Worm (Caenorhabditis elegans) whole organism, L4 larva: Measurements from ENCODE around the gene C44B7.11.

Experiments
- F26F4.8 ChIP-seq: fragments of 200-800 bp; sonication (Bioruptor generic); conservative IDR thresholded peaks from 2 replicates; pipeline ENCODE4 v1.3.6; 2022; ENCODE audit warnings: missing genetic modification characterization, missing compliant biosample characterization
- F37D6.2 ChIP-seq: sonication (generic microtip); optimal IDR thresholded peaks from 2 replicates; lab custom pipeline; 2016; ENCODE audit warnings: mild to moderate bottlenecking, missing genetic modification characterization, missing compliant biosample characterization
- Y105C5A.15 ChIP-seq: fragments of 200-800 bp; sonication (Bioruptor generic); IDR thresholded peaks from 2 replicates; pipeline ENCODE4 v1.3.6; 2022; ENCODE audit warnings: missing genetic modification characterization, missing compliant biosample characterization
- ama-1 ChIP-seq: fragments of 150-350 bp; optimal IDR thresholded peaks from 2 replicates; lab custom pipeline; 2014; ENCODE audit warnings: inconsistent platforms, mixed read lengths
- ceh-20 ChIP-seq: fragments of 200-800 bp; sonication (Bioruptor generic); IDR thresholded peaks from 2 replicates; pipeline ENCODE4 v1.3.6; 2022; ENCODE audit warnings: missing genetic modification reagents, missing genetic modification characterization, missing compliant biosample characterization
- ceh-32 ChIP-seq: sonication (generic microtip); optimal IDR thresholded peaks from 2 replicates; lab custom pipeline; 2016; ENCODE audit warnings: mild to moderate bottlenecking, missing genetic modification characterization, missing compliant biosample characterization; ENCODE audit not compliant: poor library complexity
- ceh-62 ChIP-seq: sonication (generic microtip); optimal IDR thresholded peaks from 2 replicates; lab custom pipeline; 2017; ENCODE audit warnings: missing biosample characterization, missing genetic modification characterization
- ceh-82 ChIP-seq: sonication (generic microtip); optimal IDR thresholded peaks from 2 replicates; lab custom pipeline; 2017; ENCODE audit warnings: missing biosample characterization, missing genetic modification characterization
- ces-1 ChIP-seq: fragments of 150-350 bp; sonication (generic microtip); optimal IDR thresholded peaks from 4 replicates; lab custom pipeline; 2014; ENCODE audit warnings: missing biosample characterization, missing genetic modification reagents, missing genetic modification characterization
- daf-16 ChIP-seq, 3 experiments: sonication (generic microtip); optimal IDR thresholded peaks; 2 replicates each; lab custom pipeline; 2016 to 2017; ENCODE audit warnings: missing genetic modification characterization in 3 of 3, missing genetic modification reagents in 3 of 3, mild to moderate bottlenecking in 2 of 3, missing compliant biosample characterization in 2 of 3, missing biosample characterization in 1 of 3, moderate library complexity in 1 of 3
- daf-8 ChIP-seq: fragments of 200-800 bp; sonication (Bioruptor generic); IDR thresholded peaks from 2 replicates; pipeline ENCODE4 v1.3.6; 2022; ENCODE audit warnings: missing genetic modification characterization, missing compliant biosample characterization
- dmd-6 ChIP-seq: fragments of 200-800 bp; sonication (Bioruptor generic); IDR thresholded peaks from 2 replicates; pipeline ENCODE4 v1.3.6; 2022; ENCODE audit warnings: missing genetic modification reagents, missing genetic modification characterization, missing compliant biosample characterization
- dmd-9 ChIP-seq: fragments of 200-800 bp; sonication (Bioruptor generic); IDR thresholded peaks from 2 replicates; pipeline ENCODE4 v1.3.6; 2022; ENCODE audit warnings: missing genetic modification reagents, missing genetic modification characterization, missing compliant biosample characterization
- duxl-1 ChIP-seq: sonication (generic microtip); optimal IDR thresholded peaks from 2 replicates; lab custom pipeline; 2016; ENCODE audit warnings: mild to moderate bottlenecking, missing genetic modification characterization, moderate library complexity, missing compliant biosample characterization; ENCODE audit not compliant: poor library complexity
- dve-1 ChIP-seq: sonication (generic microtip); optimal IDR thresholded peaks from 2 replicates; lab custom pipeline; 2017; ENCODE audit warnings: antibody characterized with exemption, mild to moderate bottlenecking, missing genetic modification characterization, missing compliant biosample characterization; ENCODE audit not compliant: insufficient read depth
- egl-27 ChIP-seq: sonication (generic microtip); optimal IDR thresholded peaks from 3 replicates; lab custom pipeline; 2017; ENCODE audit warnings: missing biosample characterization, missing genetic modification reagents, missing genetic modification characterization
- hlh-11 ChIP-seq: fragments of 200-800 bp; sonication (Bioruptor generic); optimal IDR thresholded peaks from 2 replicates; lab custom pipeline; 2018; ENCODE audit warnings: mild to moderate bottlenecking, missing genetic modification characterization, missing compliant biosample characterization
- hlh-30 ChIP-seq: sonication (generic microtip); optimal IDR thresholded peaks from 2 replicates; lab custom pipeline; 2017; ENCODE audit warnings: antibody characterized with exemption, mild to moderate bottlenecking, missing genetic modification characterization, missing compliant biosample characterization; ENCODE audit not compliant: insufficient read depth
- hmg-1.1 ChIP-seq: fragments of 200-800 bp; sonication (Bioruptor generic); IDR thresholded peaks from 2 replicates; pipeline ENCODE4 v1.3.6; 2022; ENCODE audit warnings: missing genetic modification reagents, missing genetic modification characterization, missing compliant biosample characterization
- jun-1 ChIP-seq: fragments of 150-350 bp; optimal IDR thresholded peaks from 2 replicates; lab custom pipeline; 2014; ENCODE audit warnings: missing biosample characterization, missing genetic modification reagents, missing genetic modification characterization
- lin-13 ChIP-seq: fragments of 150-350 bp; optimal IDR thresholded peaks from 2 replicates; lab custom pipeline; 2014; ENCODE audit warnings: missing biosample characterization, missing genetic modification reagents, missing genetic modification characterization
- lin-29 ChIP-seq: fragments of 200-800 bp; sonication (Bioruptor generic); IDR thresholded peaks from 2 replicates; pipeline ENCODE4 v1.3.6; 2022; ENCODE audit warnings: missing genetic modification reagents, missing genetic modification characterization, missing compliant biosample characterization
- lin-39 ChIP-seq: fragments of 150-350 bp; optimal IDR thresholded peaks from 2 replicates; lab custom pipeline; 2014; ENCODE audit warnings: missing biosample characterization, missing genetic modification reagents, missing genetic modification characterization
- lir-3 ChIP-seq: sonication (generic microtip); optimal IDR thresholded peaks from 2 replicates; lab custom pipeline; 2016; ENCODE audit warnings: mild to moderate bottlenecking, missing genetic modification characterization, missing compliant biosample characterization
- mdt-29 ChIP-seq: fragments of 200-800 bp; sonication (Bioruptor generic); IDR thresholded peaks from 2 replicates; pipeline ENCODE4 v1.3.6; 2022; ENCODE audit warnings: missing genetic modification reagents, missing genetic modification characterization, missing compliant biosample characterization
- mep-1 ChIP-seq: fragments of 150-350 bp; sonication (generic microtip); optimal IDR thresholded peaks from 3 replicates; lab custom pipeline; 2014; ENCODE audit warnings: missing biosample characterization, missing genetic modification characterization
- nhr-10 ChIP-seq: fragments of 150-350 bp; optimal IDR thresholded peaks from 2 replicates; lab custom pipeline; 2014; ENCODE audit warnings: missing biosample characterization, missing genetic modification characterization
- nhr-102 ChIP-seq: sonication (generic microtip); optimal IDR thresholded peaks from 2 replicates; lab custom pipeline; 2016; ENCODE audit warnings: mild to moderate bottlenecking, missing genetic modification characterization, moderate library complexity, missing compliant biosample characterization
- nhr-28 ChIP-seq: fragments of 150-350 bp; optimal IDR thresholded peaks from 2 replicates; lab custom pipeline; 2014; ENCODE audit warnings: missing biosample characterization, missing genetic modification characterization
- nhr-41 ChIP-seq: fragments of 200-800 bp; sonication (Bioruptor generic); IDR thresholded peaks from 2 replicates; pipeline ENCODE4 v1.3.6; 2022; ENCODE audit warnings: missing genetic modification reagents, missing genetic modification characterization, missing compliant biosample characterization
- nhr-76 ChIP-seq: fragments of 150-350 bp; optimal IDR thresholded peaks from 2 replicates; lab custom pipeline; 2014; ENCODE audit warnings: missing biosample characterization, missing genetic modification characterization
- nhr-77 ChIP-seq: fragments of 150-350 bp; optimal IDR thresholded peaks from 2 replicates; lab custom pipeline; 2014; ENCODE audit warnings: missing biosample characterization, missing genetic modification characterization
- php-3 ChIP-seq: fragments of 200-800 bp; sonication (Bioruptor generic); IDR thresholded peaks from 2 replicates; pipeline ENCODE4 v1.3.6; 2022; ENCODE audit warnings: missing genetic modification reagents, missing genetic modification characterization, missing compliant biosample characterization
- pqm-1 ChIP-seq: sonication (generic microtip); optimal IDR thresholded peaks from 2 replicates; lab custom pipeline; 2017; ENCODE audit warnings: missing biosample characterization, missing genetic modification characterization
- rbr-2 ChIP-seq: sonication (generic microtip); optimal IDR thresholded peaks from 2 replicates; lab custom pipeline; 2016; ENCODE audit warnings: missing genotype, missing genetic modification characterization, missing compliant biosample characterization
- spr-3 ChIP-seq: fragments of 200-800 bp; sonication (Bioruptor generic); optimal IDR thresholded peaks from 2 replicates; lab custom pipeline; 2018; ENCODE audit warnings: mild to moderate bottlenecking, missing genetic modification characterization, missing compliant biosample characterization
- tra-1 ChIP-seq: fragments of 200-800 bp; sonication (Bioruptor generic); IDR thresholded peaks from 2 replicates; pipeline ENCODE4 v1.3.6; 2022; ENCODE audit warnings: missing genetic modification reagents, missing genetic modification characterization, missing compliant biosample characterization
- zag-1 ChIP-seq: fragments of 150-350 bp; optimal IDR thresholded peaks from 2 replicates; lab custom pipeline; 2014; ENCODE audit warnings: missing biosample characterization, missing genetic modification characterization
- zip-2 ChIP-seq: fragments of 150-350 bp; optimal IDR thresholded peaks from 2 replicates; lab custom pipeline; 2014; ENCODE audit warnings: missing biosample characterization, missing genetic modification characterization

C44B7.11 gene

ce11 chrII:6888211-6888610 is 9.1 kb downstream of the C44B7.11 start (continued):
- no peak for TF ChIP-seq F37D6.2 (tag; lab: Kevin White, UChicago)
- peak; percentile 67 for TF ChIP-seq nhr-102 (tag; lab: Kevin White, UChicago)
- no peak for TF ChIP-seq ceh-82 (tag; lab: Kevin White, UChicago)
- no peak for TF ChIP-seq zip-2 (tag; lab: Kevin White, UChicago)
- peak; percentile 8 for TF ChIP-seq nhr-76 (tag; lab: Kevin White, UChicago)
- peak; percentile 12 for TF ChIP-seq ama-1 (lab: Kevin White, UChicago)
- no peak for TF ChIP-seq jun-1
- 0 out of 2 replicates have a peak, but pooled peaks have one; percentile 32 for TF ChIP-seq hmg-1.1
- 0 out of 2 replicates have a peak, but pooled peaks have one; percentile 35 for TF ChIP-seq lin-29
- no peak for TF ChIP-seq tra-1
- TF ChIP-seq mdt-29 (GFP tag; lab: Robert Waterston, UW): peak; percentile 77; the same call in 1 of the 2 replicates
- TF ChIP-seq duxl-1 (tag; lab: Kevin White, UChicago): peak; percentile 34
- TF ChIP-seq zag-1 (tag; lab: Kevin White, UChicago): no peak
- peak; percentile 80 for TF ChIP-seq nhr-77 (tag; lab: Kevin White, UChicago)
- TF ChIP-seq egl-27: no peak

- no peak for TF ChIP-seq nhr-10 (tag; lab: Kevin White, UChicago)
- TF ChIP-seq lin-13: no peak
- no peak for TF ChIP-seq ceh-62 (tag; lab: Kevin White, UChicago)
- no peak for TF ChIP-seq mep-1
- no peak for TF ChIP-seq lin-39
- TF ChIP-seq nhr-41 (GFP tag; lab: Robert Waterston, UW): 0 out of 2 replicates have a peak, but pooled peaks have one; percentile 21
- TF ChIP-seq nhr-28 (tag; lab: Kevin White, UChicago): peak; percentile 75
- 0 out of 2 replicates have a peak, but pooled peaks have one; percentile 14 for TF ChIP-seq dmd-6 (GFP tag; lab: Robert Waterston, UW)
- no peak for TF ChIP-seq ceh-20 (GFP tag; lab: Robert Waterston, UW)
- no peak for TF ChIP-seq ceh-32 (tag; lab: Kevin White, UChicago)
- TF ChIP-seq pqm-1: peak; percentile 29
- TF ChIP-seq daf-8: no peak
- TF ChIP-seq egl-27: no peak
- TF ChIP-seq hlh-30 (tag; lab: Kevin White, UChicago): no peak
- TF ChIP-seq daf-16 (GFP tag; optimal IDR thresholded peaks at IDR 0.05; lab: Kevin White, UChicago): no peak
- TF ChIP-seq daf-16 (tag; optimal IDR thresholded peaks at IDR 0.05; lab: Kevin White, UChicago): peak; percentile 23
- TF ChIP-seq zag-1 (tag; lab: Kevin White, UChicago): no peak
- TF ChIP-seq spr-3 (GFP tag; lab: Kevin White, UChicago): no peak
- peak; percentile 1 for TF ChIP-seq hlh-11 (tag; lab: Kevin White, UChicago)
- TF ChIP-seq, all 104 proteins: peak for 6
Measured at ce11 chrII:6887319-6888005, 9.9 kb downstream of the C44B7.11 start, which contains the start of gene pmp-2. TSS of gene pmp-2 (minus strand) at chrII:6887805.

ce11 chrII:6884568-6884967 is 12.8 kb downstream of the C44B7.11 start:
- peak; percentile 29 for TF ChIP-seq pqm-1
- TF ChIP-seq daf-16 (GFP tag; optimal IDR thresholded peaks at IDR 0.05; lab: Kevin White, UChicago): no peak
- peak; percentile 58 for TF ChIP-seq daf-16 (tag; optimal IDR thresholded peaks at IDR 0.05; lab: Kevin White, UChicago)
- no peak for TF ChIP-seq zip-2 (tag; lab: Kevin White, UChicago)
- TF ChIP-seq Y105C5A.15 (GFP tag; lab: Robert Waterston, UW): no peak
- TF ChIP-seq lir-3: no peak
- peak; percentile 84 for TF ChIP-seq php-3 (GFP tag; lab: Robert Waterston, UW)
- no peak for TF ChIP-seq ces-1
- TF ChIP-seq dve-1 (tag; lab: Kevin White, UChicago): peak; percentile 37
- TF ChIP-seq dmd-9 (GFP tag; lab: Robert Waterston, UW): no peak
- no peak for TF ChIP-seq F26F4.8 (GFP tag; lab: Robert Waterston, UW)
- TF ChIP-seq rbr-2 (tag; lab: Kevin White, UChicago): no peak
